Worm (Caenorhabditis elegans) whole organism, L4 larva: ENCODE measurements around the gene inpp-5K.
A peak's percentile ranks its signal among the peaks of the same experiment; 100 is the strongest.

Experiments
- F26F4.8 ChIP-seq: fragments of 200-800 bp; sonication (Bioruptor generic); conservative IDR thresholded peaks from 2 replicates; pipeline ENCODE4 v1.3.6; 2022; ENCODE audit warnings: missing genetic modification characterization, missing compliant biosample characterization
- F37D6.2 ChIP-seq: sonication (generic microtip); optimal IDR thresholded peaks from 2 replicates; lab custom pipeline; 2016; ENCODE audit warnings: mild to moderate bottlenecking, missing genetic modification characterization, missing compliant biosample characterization
- F44E2.7 ChIP-seq: fragments of 200-800 bp; sonication (Bioruptor generic); IDR thresholded peaks from 2 replicates; pipeline ENCODE4 v2.1.2; 2022; ENCODE audit warnings: missing genetic modification characterization, missing compliant biosample characterization
- T26A8.4 ChIP-seq: fragments of 200-800 bp; sonication (Bioruptor generic); IDR thresholded peaks from 2 replicates; pipeline ENCODE4 v1.3.6; 2022; ENCODE audit warnings: missing genetic modification characterization, missing compliant biosample characterization
- Y105C5A.15 ChIP-seq: fragments of 200-800 bp; sonication (Bioruptor generic); IDR thresholded peaks from 2 replicates; pipeline ENCODE4 v1.3.6; 2022; ENCODE audit warnings: missing genetic modification characterization, missing compliant biosample characterization
- Y5F2A.4 ChIP-seq: fragments of 200-800 bp; sonication (Bioruptor generic); optimal IDR thresholded peaks from 2 replicates; lab custom pipeline; 2018; ENCODE audit warnings: mild to moderate bottlenecking, missing genetic modification characterization, missing compliant biosample characterization
- Y75B8A.6 ChIP-seq: fragments of 200-800 bp; sonication (Bioruptor generic); IDR thresholded peaks from 2 replicates; pipeline ENCODE4 v1.3.6; 2022; ENCODE audit warnings: missing genetic modification reagents, missing genetic modification characterization, missing compliant biosample characterization
- ZK546.5 ChIP-seq, 2 experiments: sonication (generic microtip); optimal IDR thresholded peaks; 2 replicates each; lab custom pipeline; 2017; ENCODE audit warnings: missing biosample characterization in 2 of 2, missing genetic modification characterization in 2 of 2
- aha-1 ChIP-seq: fragments of 150-350 bp; peaks from one replicate; lab custom pipeline; 2014; ENCODE audit warnings: missing biosample characterization, missing genetic modification characterization
- arid-1 ChIP-seq: fragments of 200-800 bp; sonication (Bioruptor generic); conservative IDR thresholded peaks from 2 replicates; pipeline ENCODE4 v1.3.6; 2022; ENCODE audit warnings: missing genetic modification reagents, missing genetic modification characterization, missing compliant biosample characterization
- attf-4 ChIP-seq: sonication (generic microtip); optimal IDR thresholded peaks from 3 replicates; lab custom pipeline; 2017; ENCODE audit warnings: missing biosample characterization, missing genetic modification characterization
- ceh-28 ChIP-seq: fragments of 150-350 bp; optimal IDR thresholded peaks from 2 replicates; lab custom pipeline; 2014; ENCODE audit warnings: missing biosample characterization, missing genetic modification reagents, missing genetic modification characterization
- ceh-32 ChIP-seq: sonication (generic microtip); optimal IDR thresholded peaks from 2 replicates; lab custom pipeline; 2016; ENCODE audit warnings: mild to moderate bottlenecking, missing genetic modification characterization, missing compliant biosample characterization; ENCODE audit not compliant: poor library complexity
- ceh-44 ChIP-seq: fragments of 200-800 bp; sonication (Bioruptor generic); IDR thresholded peaks from 2 replicates; pipeline ENCODE4 v1.3.6; 2022; ENCODE audit warnings: missing genetic modification reagents, missing genetic modification characterization, missing compliant biosample characterization
- ceh-62 ChIP-seq: sonication (generic microtip); optimal IDR thresholded peaks from 2 replicates; lab custom pipeline; 2017; ENCODE audit warnings: missing biosample characterization, missing genetic modification characterization
- ceh-82 ChIP-seq: sonication (generic microtip); optimal IDR thresholded peaks from 2 replicates; lab custom pipeline; 2017; ENCODE audit warnings: missing biosample characterization, missing genetic modification characterization
- cey-2 ChIP-seq: sonication (generic microtip); optimal IDR thresholded peaks from 3 replicates; lab custom pipeline; 2017; ENCODE audit warnings: missing genetic modification characterization, mild to moderate bottlenecking, missing compliant biosample characterization, antibody characterized with exemption, borderline replicate concordance; ENCODE audit not compliant: insufficient read depth
- ctbp-1 ChIP-seq: fragments of 200-800 bp; sonication (Bioruptor generic); IDR thresholded peaks from 2 replicates; pipeline ENCODE4 v1.3.6; 2022; ENCODE audit warnings: missing genetic modification reagents, missing genetic modification characterization, missing compliant biosample characterization
- dmd-6 ChIP-seq: fragments of 200-800 bp; sonication (Bioruptor generic); IDR thresholded peaks from 2 replicates; pipeline ENCODE4 v1.3.6; 2022; ENCODE audit warnings: missing genetic modification reagents, missing genetic modification characterization, missing compliant biosample characterization
- dmd-8 ChIP-seq: fragments of 200-800 bp; sonication (Bioruptor generic); IDR thresholded peaks from 2 replicates; pipeline ENCODE4 v1.3.6; 2022; ENCODE audit warnings: missing genetic modification characterization, missing compliant biosample characterization
- dmd-9 ChIP-seq: fragments of 200-800 bp; sonication (Bioruptor generic); IDR thresholded peaks from 2 replicates; pipeline ENCODE4 v1.3.6; 2022; ENCODE audit warnings: missing genetic modification reagents, missing genetic modification characterization, missing compliant biosample characterization
- fos-1 ChIP-seq: fragments of 150-350 bp; optimal IDR thresholded peaks from 2 replicates; lab custom pipeline; 2014; ENCODE audit warnings: missing biosample characterization, missing genetic modification characterization
- gei-8 ChIP-seq: fragments of 200-800 bp; sonication (Bioruptor generic); optimal IDR thresholded peaks from 2 replicates; lab custom pipeline; 2018; ENCODE audit warnings: mild to moderate bottlenecking, missing genetic modification characterization, missing compliant biosample characterization
- hlh-11 ChIP-seq: fragments of 200-800 bp; sonication (Bioruptor generic); optimal IDR thresholded peaks from 2 replicates; lab custom pipeline; 2018; ENCODE audit warnings: mild to moderate bottlenecking, missing genetic modification characterization, missing compliant biosample characterization
- hmg-1.1 ChIP-seq: fragments of 200-800 bp; sonication (Bioruptor generic); IDR thresholded peaks from 2 replicates; pipeline ENCODE4 v1.3.6; 2022; ENCODE audit warnings: missing genetic modification reagents, missing genetic modification characterization, missing compliant biosample characterization
- jun-1 ChIP-seq: fragments of 150-350 bp; optimal IDR thresholded peaks from 2 replicates; lab custom pipeline; 2014; ENCODE audit warnings: missing biosample characterization, missing genetic modification reagents, missing genetic modification characterization
- lim-7 ChIP-seq: fragments of 200-800 bp; sonication (Bioruptor generic); IDR thresholded peaks from 2 replicates; pipeline ENCODE4 v1.3.6; 2022; ENCODE audit warnings: missing genetic modification characterization, missing compliant biosample characterization
- lin-29 ChIP-seq: fragments of 200-800 bp; sonication (Bioruptor generic); IDR thresholded peaks from 2 replicates; pipeline ENCODE4 v1.3.6; 2022; ENCODE audit warnings: missing genetic modification reagents, missing genetic modification characterization, missing compliant biosample characterization
- madf-5 ChIP-seq, 2 experiments: fragments of 200-800 bp; sonication (Bioruptor generic); IDR thresholded peaks; 2 replicates each; pipeline ENCODE4 v1.3.6; 2022; ENCODE audit warnings: missing compliant biosample characterization in 2 of 2, missing genetic modification characterization in 2 of 2
- mdt-29 ChIP-seq: fragments of 200-800 bp; sonication (Bioruptor generic); IDR thresholded peaks from 2 replicates; pipeline ENCODE4 v1.3.6; 2022; ENCODE audit warnings: missing genetic modification reagents, missing genetic modification characterization, missing compliant biosample characterization
- mxl-3 ChIP-seq: fragments of 200-800 bp; sonication (Bioruptor generic); optimal IDR thresholded peaks from 2 replicates; lab custom pipeline; 2018; ENCODE audit warnings: mild to moderate bottlenecking, missing genetic modification characterization, missing compliant biosample characterization
- nhr-10 ChIP-seq: fragments of 150-350 bp; optimal IDR thresholded peaks from 2 replicates; lab custom pipeline; 2014; ENCODE audit warnings: missing biosample characterization, missing genetic modification characterization
- nhr-237 ChIP-seq: sonication (generic microtip); optimal IDR thresholded peaks from 2 replicates; lab custom pipeline; 2017; ENCODE audit warnings: missing biosample characterization, missing genetic modification characterization
- nhr-25 ChIP-seq: sonication (generic microtip); optimal IDR thresholded peaks from 2 replicates; lab custom pipeline; 2017; ENCODE audit warnings: missing genetic modification characterization, mild to moderate bottlenecking, missing compliant biosample characterization, antibody characterized with exemption, moderate library complexity, borderline replicate concordance; ENCODE audit not compliant: insufficient read depth
- nhr-6 ChIP-seq: fragments of 150-350 bp; optimal IDR thresholded peaks from 2 replicates; lab custom pipeline; 2014; ENCODE audit warnings: missing biosample characterization, missing genetic modification characterization
- nhr-77 ChIP-seq: fragments of 150-350 bp; optimal IDR thresholded peaks from 2 replicates; lab custom pipeline; 2014; ENCODE audit warnings: missing biosample characterization, missing genetic modification characterization
- pha-4 ChIP-seq, 2 experiments: fragments of 150-350 bp in 1 of 2; fragments of 200-800 bp in 1 of 2; sonication (Bioruptor generic) in 1 of 2; IDR thresholded peaks in 1 of 2; optimal IDR thresholded peaks in 1 of 2; 2 replicates each; pipeline versions ENCODE4 v1.3.6 to Lab custom; 2014 to 2022; ENCODE audit warnings: missing genetic modification characterization in 2 of 2, missing genetic modification reagents in 2 of 2, missing biosample characterization in 1 of 2, missing compliant biosample characterization in 1 of 2
- set-16 ChIP-seq: fragments of 200-800 bp; sonication (Bioruptor generic); IDR thresholded peaks from 2 replicates; pipeline ENCODE4 v1.3.6; 2022; ENCODE audit warnings: missing genetic modification reagents, missing genetic modification characterization, missing compliant biosample characterization
- tag-97 ChIP-seq: fragments of 200-800 bp; sonication (Bioruptor generic); IDR thresholded peaks from 2 replicates; pipeline ENCODE4 v1.3.6; 2022; ENCODE audit warnings: missing genetic modification characterization, missing compliant biosample characterization
- unc-62 ChIP-seq, 3 experiments: fragments of 150-350 bp in 1 of 3; sonication (generic microtip); optimal IDR thresholded peaks in 2 of 3; peaks in 1 of 3; 1 replicate in 1 of 3; 2 replicates in 2 of 3; lab custom pipeline; 2014 to 2017; ENCODE audit warnings: missing biosample characterization in 3 of 3, missing genetic modification characterization in 3 of 3, missing genetic modification reagents in 3 of 3, missing genotype in 1 of 3
- vab-7 ChIP-seq: fragments of 200-800 bp; sonication (Bioruptor generic); IDR thresholded peaks from 2 replicates; pipeline ENCODE4 v1.3.6; 2022; ENCODE audit warnings: missing genetic modification reagents, missing genetic modification characterization, missing compliant biosample characterization
- zip-11 ChIP-seq: fragments of 200-800 bp; sonication (Bioruptor generic); IDR thresholded peaks from 2 replicates; pipeline ENCODE4 v1.3.6; 2022; ENCODE audit warnings: missing genetic modification characterization, missing compliant biosample characterization
- zip-2 ChIP-seq: fragments of 150-350 bp; optimal IDR thresholded peaks from 2 replicates; lab custom pipeline; 2014; ENCODE audit warnings: missing biosample characterization, missing genetic modification characterization
- ztf-7 ChIP-seq: fragments of 150-350 bp; optimal IDR thresholded peaks from 2 replicates; lab custom pipeline; 2014; ENCODE audit warnings: missing biosample characterization, missing genetic modification characterization

Gene inpp-5K

ce11 chrIII:8115877-8116276 lies 45.3 kb downstream of the inpp-5K start:
- TF ChIP-seq set-16 (GFP tag; lab: Robert Waterston, UW): peak; percentile 59
- no peak for TF ChIP-seq zip-11 (GFP tag; lab: Robert Waterston, UW)
- 0 out of 4 replicates have a peak, but pooled peaks of 1 of the 2 experiments have one; percentile 27 for TF ChIP-seq madf-5 (GFP tag; IDR thresholded peaks at IDR 0.05; lab: Robert Waterston, UW)
- TF ChIP-seq ceh-32 (tag; lab: Kevin White, UChicago): no peak
- TF ChIP-seq lim-7: 0 out of 2 replicates have a peak, but pooled peaks have one; percentile 36
- no peak for TF ChIP-seq vab-7

- no peak for TF ChIP-seq vab-7
- no peak for TF ChIP-seq F44E2.7 (GFP tag; lab: Robert Waterston, UW)
- peak in 1 of 2 experiments; percentile 52 for TF ChIP-seq unc-62 (GFP tag; optimal IDR thresholded peaks at IDR 0.05 in 1 of 2; lab: Kevin White, UChicago)
- TF ChIP-seq unc-62 (tag; optimal IDR thresholded peaks at IDR 0.05; lab: Kevin White, UChicago): no peak
- TF ChIP-seq aha-1 (tag; lab: Kevin White, UChicago): peak; percentile 63
- TF ChIP-seq, all 104 proteins: peak for 2
These were observed 49.8 kb downstream of the inpp-5K start for ce11 chrIII:8111347-8111746.

ce11 chrIII:8109459-8110057 lies 51.6 kb downstream of the inpp-5K start:
- peak; percentile 73; the same call in 1 of the 2 replicates for TF ChIP-seq pha-4 (GFP tag; IDR thresholded peaks at IDR 0.05; lab: Robert Waterston, UW)
- no peak for TF ChIP-seq pha-4 (tag; optimal IDR thresholded peaks at IDR 0.05; lab: Kevin White, UChicago)
- peak; percentile 89 for TF ChIP-seq dmd-8 (GFP tag; lab: Robert Waterston, UW)
- peak; percentile 83 for TF ChIP-seq ceh-44 (GFP tag; lab: Robert Waterston, UW)
- peak; percentile 50 for TF ChIP-seq hlh-11 (tag; lab: Kevin White, UChicago)
- TF ChIP-seq cey-2: no peak
- no peak for TF ChIP-seq attf-4 (tag; lab: Kevin White, UChicago)
- peak; percentile 94 for TF ChIP-seq hmg-1.1 (GFP tag; lab: Robert Waterston, UW)
- TF ChIP-seq ceh-28 (tag; lab: Kevin White, UChicago): no peak
- TF ChIP-seq nhr-237: no peak
- TF ChIP-seq set-16 (GFP tag; lab: Robert Waterston, UW): peak; percentile 46; the same call in 1 of the 2 replicates
- peak; percentile 70; the same call in 1 of the 2 replicates for TF ChIP-seq F26F4.8 (GFP tag; lab: Robert Waterston, UW)
- TF ChIP-seq F44E2.7 (GFP tag; lab: Robert Waterston, UW): peak; percentile 80; the same call in 1 of the 2 replicates
- TF ChIP-seq ZK546.5 (tag; optimal IDR thresholded peaks at IDR 0.05; lab: Kevin White, UChicago): no peak
- peak; percentile 74 for TF ChIP-seq dmd-6
- peak; percentile 78; the same call in 1 of the 2 replicates for TF ChIP-seq Y105C5A.15
- TF ChIP-seq Y5F2A.4: no peak
- no peak for TF ChIP-seq nhr-10
- no peak; the same call in 1 of the 2 replicates for TF ChIP-seq Y75B8A.6 (GFP tag; lab: Robert Waterston, UW)
- no peak for TF ChIP-seq ceh-62 (tag; lab: Kevin White, UChicago)
- peak; percentile 70 for TF ChIP-seq mxl-3 (GFP tag; lab: Kevin White, UChicago)
- peak; percentile 82 for TF ChIP-seq dmd-9 (GFP tag; lab: Robert Waterston, UW)
- no peak for TF ChIP-seq zip-2
- TF ChIP-seq ztf-7: peak; percentile 53
- TF ChIP-seq jun-1 (tag; lab: Kevin White, UChicago): no peak
- TF ChIP-seq ctbp-1 (GFP tag; lab: Robert Waterston, UW): peak; percentile 85
- peak; percentile 72 to 80; a peak in 2 of 4 replicates for TF ChIP-seq madf-5 (GFP tag; IDR thresholded peaks at IDR 0.05; lab: Robert Waterston, UW)
- TF ChIP-seq lin-29: no peak
- TF ChIP-seq mdt-29 (GFP tag; lab: Robert Waterston, UW): peak; percentile 68; the same call in 1 of the 2 replicates
- TF ChIP-seq nhr-77: peak; percentile 62
- TF ChIP-seq T26A8.4 (GFP tag; lab: Robert Waterston, UW): peak; percentile 76
- no peak for TF ChIP-seq fos-1 (tag; lab: Kevin White, UChicago)
- peak; percentile 97 for TF ChIP-seq gei-8 (GFP tag; lab: Kevin White, UChicago)
- no peak for TF ChIP-seq tag-97 (GFP tag; lab: Robert Waterston, UW)
- peak; percentile 41 for TF ChIP-seq nhr-6 (tag; lab: Kevin White, UChicago)
- TF ChIP-seq arid-1 (GFP tag; lab: Robert Waterston, UW): peak; percentile 87; the same call in 1 of the 2 replicates
- TF ChIP-seq F37D6.2 (tag; lab: Kevin White, UChicago): no peak
- no peak for TF ChIP-seq ceh-82 (tag; lab: Kevin White, UChicago)
- TF ChIP-seq nhr-25 (tag; lab: Kevin White, UChicago): no peak
- TF ChIP-seq lim-7: peak; percentile 91
